Worm (Caenorhabditis elegans) whole organism, early embryonic: ENCODE measurements around the gene ckk-1.

Experiments used
- B0310.2 ChIP-seq: sonication (generic microtip); optimal IDR thresholded peaks from 2 replicates; lab custom pipeline; 2016; ENCODE audit warnings: mild to moderate bottlenecking, missing genetic modification characterization, missing compliant biosample characterization
- aly-1 ChIP-seq: sonication (generic microtip); optimal IDR thresholded peaks from 2 replicates; lab custom pipeline; 2016; ENCODE audit warnings: missing genetic modification characterization, missing compliant biosample characterization
- ama-1 ChIP-seq: fragments of 150-350 bp; optimal IDR thresholded peaks from 2 replicates; lab custom pipeline; 2014
- ets-7 ChIP-seq: sonication (generic microtip); optimal IDR thresholded peaks from 2 replicates; lab custom pipeline; 2016; ENCODE audit warnings: missing genotype, missing genetic modification characterization, missing compliant biosample characterization
- hmbx-1 ChIP-seq: sonication (generic microtip); optimal IDR thresholded peaks from 2 replicates; lab custom pipeline; 2016; ENCODE audit warnings: mild to moderate bottlenecking, missing genetic modification characterization, missing compliant biosample characterization
- hmg-4 ChIP-seq: fragments of 200-800 bp; sonication (Bioruptor generic); optimal IDR thresholded peaks from 2 replicates; lab custom pipeline; 2018; ENCODE audit warnings: mild to moderate bottlenecking, missing genetic modification characterization, missing compliant biosample characterization
- tbx-11 ChIP-seq: fragments of 200-800 bp; sonication (Bioruptor generic); IDR thresholded peaks from 2 replicates; pipeline ENCODE4 v1.3.6; 2022; ENCODE audit warnings: missing genetic modification characterization, missing compliant biosample characterization
- tbx-37 ChIP-seq: fragments of 200-800 bp; sonication (Bioruptor generic); conservative IDR thresholded peaks from 2 replicates; pipeline ENCODE4 v1.3.6; 2022; ENCODE audit warnings: missing genetic modification reagents, missing genetic modification characterization, missing compliant biosample characterization
- tra-4 ChIP-seq: sonication (generic microtip); optimal IDR thresholded peaks from 2 replicates; lab custom pipeline; 2017; ENCODE audit warnings: missing genetic modification characterization, missing compliant biosample characterization

DNA sequence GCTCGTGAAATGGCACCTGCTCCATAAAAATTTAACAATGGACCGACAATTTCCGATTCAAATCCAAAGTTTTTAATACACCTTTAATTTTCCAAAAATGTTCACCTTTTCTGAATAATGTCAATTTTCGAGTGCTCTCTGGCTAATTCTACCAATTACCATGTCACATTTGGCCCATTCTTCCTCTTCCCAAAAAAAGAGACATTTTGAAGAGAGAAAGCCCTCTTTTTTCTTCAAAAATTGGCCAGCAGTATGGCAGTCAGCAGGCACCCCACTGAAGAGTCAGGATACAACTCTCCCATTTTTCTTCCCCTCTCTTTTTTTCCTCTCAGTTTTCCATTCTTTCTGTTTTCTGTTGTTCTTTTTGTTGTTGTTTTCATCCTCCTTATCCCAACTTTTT, 770 bp upstream of the ckk-1 start:
- TF ChIP-seq hmbx-1 (tag; lab: Kevin White, UChicago) (no peak), hmg-4 (no peak), ama-1 (lab: Kevin White, UChicago) (no peak), ets-7 (tag; lab: Kevin White, UChicago) (no peak), B0310.2 (tag; lab: Kevin White, UChicago) (no peak), tra-4 (tag; lab: Kevin White, UChicago) (no peak), aly-1 (tag; lab: Kevin White, UChicago) (no peak), tbx-37 (GFP tag; lab: Robert Waterston, UW) (no peak), tbx-11 (GFP tag; lab: Robert Waterston, UW) (no peak)
